Fruit fly (Drosophila melanogaster) whole organism, wandering third instar larva: ENCODE data around the gene CG34398.

Experiments used
- Abd-B ChIP-seq: fragments of >200 bp; optimal IDR thresholded peaks from 2 replicates; lab custom pipeline; 2017; ENCODE audit warnings: missing biosample characterization, missing genetic modification characterization
- CG9705 ChIP-seq: fragments of 200-800 bp; sonication (Bioruptor generic); optimal IDR thresholded peaks from 2 replicates; lab custom pipeline; 2018; ENCODE audit warnings: missing biosample characterization, mild to moderate bottlenecking, missing genetic modification characterization
- Jra ChIP-seq: sonication (Bioruptor generic); optimal IDR thresholded peaks from 2 replicates; lab custom pipeline; 2016; ENCODE audit warnings: missing biosample characterization, missing genetic modification characterization
- Vsx2 ChIP-seq: fragments of 200-300, 225-300 bp; sonication (Bioruptor generic); optimal IDR thresholded peaks from 2 replicates; lab custom pipeline; 2018; ENCODE audit warnings: missing biosample characterization, missing genetic modification characterization; ENCODE audit not compliant: partially characterized antibody
- ey ChIP-seq: fragments of 200-800 bp; sonication (Bioruptor generic); optimal IDR thresholded peaks from 2 replicates; lab custom pipeline; 2016; ENCODE audit warnings: missing biosample characterization, missing genetic modification characterization
- pan ChIP-seq: fragments of >200 bp; optimal IDR thresholded peaks from 2 replicates; lab custom pipeline; 2017
- psq ChIP-seq: fragments of 200-800 bp; sonication (Bioruptor generic); optimal IDR thresholded peaks from 3 replicates; lab custom pipeline; 2017; ENCODE audit warnings: missing biosample characterization, mild to moderate bottlenecking, missing genetic modification characterization, moderate library complexity
- rgr ChIP-seq: fragments of 200-800 bp; sonication (Bioruptor generic); optimal IDR thresholded peaks from 3 replicates; lab custom pipeline; 2016; ENCODE audit warnings: missing biosample characterization, mild to moderate bottlenecking, missing genetic modification characterization
- usp ChIP-seq: fragments of >200 bp; optimal IDR thresholded peaks from 2 replicates; lab custom pipeline; 2017; ENCODE audit warnings: missing biosample characterization, missing genetic modification characterization

dm6 chr2L:8949919-8950722 is 51.5 kb downstream of the CG34398 start:
- no peak for TF ChIP-seq CG9705 (GFP tag; lab: Kevin White, UChicago)
- peak; percentile 80 for TF ChIP-seq psq
- peak; percentile 89 for TF ChIP-seq Vsx2 (GFP tag; lab: Kevin White, UChicago)
- TF ChIP-seq usp: no peak
- TF ChIP-seq pan (lab: Kevin White, UChicago): no peak
- TF ChIP-seq Abd-B: no peak
- TF ChIP-seq ey (GFP tag; lab: Kevin White, UChicago): peak; percentile 66
- TF ChIP-seq rgr (GFP tag; lab: Kevin White, UChicago): peak; percentile 53
- TF ChIP-seq Jra (GFP tag; lab: Kevin White, UChicago): no peak
